Worm (Caenorhabditis elegans): ENCODE results near the gene Y15E3A.5.

Y15E3A.5 gene

DNA sequence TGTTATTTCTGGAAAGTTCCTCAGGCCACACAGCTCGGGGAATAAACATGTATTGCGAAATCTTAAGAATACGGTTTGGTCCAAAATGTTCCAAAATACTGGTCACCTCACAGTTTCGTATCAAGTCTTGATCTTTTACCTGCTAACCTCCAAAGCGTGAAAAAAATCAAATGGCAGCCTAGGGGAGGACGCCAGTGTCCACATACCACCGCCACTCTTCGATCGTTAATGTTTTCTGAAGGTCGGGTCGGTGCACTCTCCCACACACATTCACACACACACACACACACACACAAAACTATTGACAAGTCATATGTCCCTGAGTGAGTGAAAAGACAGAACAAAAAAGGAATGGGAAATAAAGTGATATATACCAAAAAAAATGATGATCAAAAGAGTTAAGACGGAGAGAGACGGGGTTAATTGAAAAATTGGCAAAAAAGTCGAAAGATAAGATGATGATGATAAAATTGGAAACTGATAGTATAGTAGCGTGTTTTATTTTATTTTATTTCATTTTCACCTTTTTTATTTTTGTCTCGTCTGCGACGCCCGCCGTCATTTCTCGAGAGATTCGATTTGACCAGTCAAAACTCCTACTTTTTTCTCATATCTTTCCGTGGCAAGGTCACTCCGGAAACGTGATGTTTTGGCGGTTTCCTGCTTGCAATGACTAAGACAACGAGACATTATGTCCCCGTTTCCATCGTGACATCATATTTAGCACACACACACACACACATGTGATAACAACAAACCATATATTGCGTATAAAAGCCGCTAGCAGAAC is at the start of gene Y15E3A.5:
Gene Y15E3A.5 (plus strand): TSS at position 752 of the 790 bp plus-strand sequence.
- TF ChIP-seq W03F9.2 (tag; optimal IDR thresholded peaks at IDR 0.05), result no peak
- no peak for TF ChIP-seq dao-5 (tag; optimal IDR thresholded peaks at IDR 0.05)
- no peak for TF ChIP-seq him-1 (tag; optimal IDR thresholded peaks at IDR 0.05)

DNA sequence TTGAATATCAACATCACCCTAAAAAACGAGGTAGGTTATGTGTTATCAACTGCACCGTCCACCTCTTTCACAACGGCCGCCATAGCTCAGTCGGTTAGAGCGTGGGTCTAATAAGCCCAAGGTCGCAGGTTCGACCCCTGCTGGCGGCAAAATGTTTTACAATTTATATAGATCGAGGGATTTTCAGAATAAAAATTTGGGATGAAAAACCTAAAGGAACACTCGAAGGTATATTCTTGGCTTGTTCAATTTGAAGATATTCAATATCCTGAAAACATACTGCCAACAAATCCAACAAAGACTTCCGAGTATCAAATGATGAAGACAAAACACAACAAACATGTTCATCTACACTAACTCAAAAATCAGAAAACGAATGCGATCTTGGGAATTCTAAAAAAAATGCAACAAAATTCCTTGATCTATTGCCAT is 42.9 kb upstream of the Y15E3A.5 start:
- TF ChIP-seq him-1 (tag; optimal IDR thresholded peaks at IDR 0.05), result peak; percentile 28
- no peak for TF ChIP-seq W03F9.2 (tag; optimal IDR thresholded peaks at IDR 0.05)
- peak; percentile 83 for TF ChIP-seq dao-5 (tag; optimal IDR thresholded peaks at IDR 0.05)

DNA sequence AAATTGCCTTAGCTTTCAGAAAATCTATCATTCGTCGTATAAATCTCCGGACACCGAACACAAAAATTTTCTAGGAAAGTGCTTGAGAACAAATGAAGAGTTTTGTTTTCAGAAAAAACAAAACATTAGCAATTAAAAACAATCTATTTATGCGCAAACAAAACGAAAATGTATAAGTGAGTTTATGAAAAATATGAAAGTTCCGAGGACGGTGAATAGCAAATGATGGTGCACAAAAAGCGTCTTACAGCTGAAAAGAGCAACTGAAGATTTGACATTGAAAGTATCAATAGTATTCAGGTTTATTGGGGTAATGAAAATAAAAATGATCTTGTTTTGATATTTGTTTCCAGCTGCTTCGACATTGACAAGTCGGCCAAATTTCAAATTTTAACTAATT is 40.4 kb upstream of the Y15E3A.5 start:
- TF ChIP-seq him-1 (tag; optimal IDR thresholded peaks at IDR 0.05) (no peak), W03F9.2 (tag; optimal IDR thresholded peaks at IDR 0.05) (no peak), dao-5 (tag; optimal IDR thresholded peaks at IDR 0.05) (no peak)

DNA sequence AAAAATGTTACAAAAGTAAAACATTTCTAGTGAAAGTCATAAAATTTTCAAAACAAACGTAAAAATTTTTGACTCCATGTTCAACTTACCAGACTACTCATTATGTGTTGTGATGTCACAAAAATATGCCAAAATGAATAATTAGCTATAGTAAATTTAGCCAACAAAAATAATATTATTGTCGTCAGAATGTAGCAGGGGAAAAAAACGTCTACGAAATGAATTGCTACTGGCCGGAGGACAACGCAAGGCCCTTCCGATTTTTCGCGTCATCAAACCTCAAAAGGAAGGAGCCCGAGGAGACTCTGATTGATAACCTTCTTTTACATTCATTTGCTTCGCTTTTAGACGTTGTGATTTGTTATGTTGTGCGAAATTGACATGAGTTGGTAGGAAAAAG is 37.5 kb upstream of the Y15E3A.5 start, which contains the start of gene ser-2:
Gene ser-2 (minus strand): TSS at position 101 of the 400 bp plus-strand sequence.
- TF ChIP-seq W03F9.2 (tag; optimal IDR thresholded peaks at IDR 0.05) (no peak), him-1 (tag; optimal IDR thresholded peaks at IDR 0.05) (no peak), dao-5 (tag; optimal IDR thresholded peaks at IDR 0.05) (no peak)

DNA sequence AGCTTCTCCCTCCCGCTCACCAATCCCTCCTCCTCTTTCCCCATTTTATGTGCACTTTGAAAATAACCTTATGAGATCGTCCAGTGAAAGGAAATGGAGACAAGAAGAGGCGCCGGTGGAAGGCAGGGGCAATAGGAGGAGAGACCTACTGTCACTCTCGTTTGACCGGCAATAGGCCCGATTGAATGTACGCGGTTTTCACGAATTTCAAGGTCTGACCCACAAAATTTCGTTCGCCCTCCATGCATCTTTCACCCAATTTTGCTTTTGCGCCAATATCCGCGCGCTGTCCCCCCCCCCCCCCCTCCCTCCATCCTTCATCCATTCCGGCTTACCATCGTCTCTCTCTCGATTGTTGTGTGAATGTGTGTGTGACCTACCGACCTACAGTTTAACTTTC is 32.7 kb upstream of the Y15E3A.5 start:
- TF ChIP-seq dao-5 (tag; optimal IDR thresholded peaks at IDR 0.05) (no peak), him-1 (tag; optimal IDR thresholded peaks at IDR 0.05) (no peak), W03F9.2 (tag; optimal IDR thresholded peaks at IDR 0.05) (no peak)

DNA sequence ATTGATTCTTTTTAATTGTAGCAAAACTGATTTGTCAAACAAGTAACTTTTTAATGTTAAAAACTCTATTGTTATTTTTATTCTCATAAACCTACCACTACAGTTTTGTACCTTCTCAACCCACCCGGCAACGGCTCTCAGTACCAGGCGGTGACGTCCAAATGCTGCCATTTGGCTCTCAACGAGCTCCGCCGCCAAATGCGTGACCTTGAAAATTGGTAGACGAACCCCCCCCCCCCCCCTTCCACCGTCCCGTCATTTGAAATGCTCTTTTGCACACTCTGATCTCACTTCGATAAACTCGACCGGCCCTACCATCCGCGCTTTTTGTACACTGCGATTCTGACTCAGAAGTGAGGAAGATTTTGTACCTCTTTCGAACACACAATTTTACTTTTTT is 31.7 kb upstream of the Y15E3A.5 start:
- TF ChIP-seq W03F9.2 (tag; optimal IDR thresholded peaks at IDR 0.05) (no peak), him-1 (tag; optimal IDR thresholded peaks at IDR 0.05) (no peak), dao-5 (tag; optimal IDR thresholded peaks at IDR 0.05) (no peak)

DNA sequence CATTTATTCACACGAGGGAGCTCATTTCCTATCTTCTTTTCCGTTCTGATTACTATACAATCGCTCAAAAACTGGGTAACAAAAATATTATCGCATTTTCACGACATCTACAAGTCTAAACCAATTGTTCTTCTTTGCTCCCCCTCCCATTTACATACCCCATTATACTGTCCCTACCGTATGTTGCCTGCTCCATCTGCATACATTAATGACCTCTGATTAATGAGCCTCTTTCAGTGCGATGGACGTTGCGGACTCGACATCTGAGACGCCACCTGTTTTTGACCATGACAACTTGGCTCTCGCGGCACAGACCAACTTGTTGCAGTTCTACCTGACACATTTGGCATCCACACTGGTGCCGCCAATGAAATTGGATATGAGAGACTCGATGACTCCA is 31.2 kb upstream of the Y15E3A.5 start, which contains the start of gene nhr-91:
Gene nhr-91 (plus strand): TSS at position 232 of the 400 bp plus-strand sequence.
- no peak for TF ChIP-seq him-1 (tag; optimal IDR thresholded peaks at IDR 0.05)
- TF ChIP-seq dao-5 (tag; optimal IDR thresholded peaks at IDR 0.05), result no peak
- no peak for TF ChIP-seq W03F9.2 (tag; optimal IDR thresholded peaks at IDR 0.05)

DNA sequence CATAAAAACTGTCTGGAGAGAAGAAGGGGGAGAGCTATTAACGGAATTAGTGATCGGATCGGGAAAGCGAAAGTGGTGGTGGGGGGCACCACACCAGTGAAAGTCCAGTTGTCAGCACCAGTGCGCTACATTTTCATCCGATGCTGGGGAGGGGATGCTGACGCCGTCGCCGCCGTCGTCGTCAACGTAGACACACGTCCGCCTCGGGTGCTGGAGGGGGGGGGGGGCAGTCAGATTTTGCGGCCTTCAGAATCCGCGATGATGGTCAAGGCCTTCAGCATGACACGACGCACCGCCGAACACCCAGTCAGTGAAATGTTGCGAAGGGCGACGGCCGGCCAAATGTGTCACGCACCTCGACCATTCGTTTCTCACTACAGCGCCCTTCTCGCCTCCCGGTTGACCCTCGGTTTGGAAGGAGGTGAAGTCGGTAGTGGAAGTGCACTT is 30.0 kb upstream of the Y15E3A.5 start:
- no peak for TF ChIP-seq W03F9.2 (tag; optimal IDR thresholded peaks at IDR 0.05)
- TF ChIP-seq dao-5 (tag; optimal IDR thresholded peaks at IDR 0.05), result no peak
- TF ChIP-seq him-1 (tag; optimal IDR thresholded peaks at IDR 0.05), result no peak

DNA sequence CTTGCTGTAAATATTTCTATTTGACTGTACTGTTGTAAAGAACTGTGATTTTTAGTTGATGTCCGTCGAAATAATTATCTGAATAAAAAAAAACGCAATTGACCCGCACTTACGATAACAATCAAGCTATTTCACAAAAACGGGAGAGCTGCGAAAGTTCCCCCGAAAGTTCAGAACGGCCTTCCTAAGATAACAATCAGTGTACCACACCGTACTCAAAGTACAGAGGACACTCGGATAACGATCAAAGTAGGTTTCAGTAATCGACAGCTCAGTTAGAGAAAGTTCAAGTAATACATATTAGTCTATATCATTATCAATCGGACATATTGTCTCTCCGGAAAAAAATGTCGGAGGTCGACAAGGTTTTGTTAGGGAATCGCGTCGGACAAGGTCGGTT is 29.4 kb upstream of the Y15E3A.5 start:
- no peak for TF ChIP-seq him-1 (tag; optimal IDR thresholded peaks at IDR 0.05)
- no peak for TF ChIP-seq dao-5 (tag; optimal IDR thresholded peaks at IDR 0.05)
- TF ChIP-seq W03F9.2 (tag; optimal IDR thresholded peaks at IDR 0.05), result no peak

DNA sequence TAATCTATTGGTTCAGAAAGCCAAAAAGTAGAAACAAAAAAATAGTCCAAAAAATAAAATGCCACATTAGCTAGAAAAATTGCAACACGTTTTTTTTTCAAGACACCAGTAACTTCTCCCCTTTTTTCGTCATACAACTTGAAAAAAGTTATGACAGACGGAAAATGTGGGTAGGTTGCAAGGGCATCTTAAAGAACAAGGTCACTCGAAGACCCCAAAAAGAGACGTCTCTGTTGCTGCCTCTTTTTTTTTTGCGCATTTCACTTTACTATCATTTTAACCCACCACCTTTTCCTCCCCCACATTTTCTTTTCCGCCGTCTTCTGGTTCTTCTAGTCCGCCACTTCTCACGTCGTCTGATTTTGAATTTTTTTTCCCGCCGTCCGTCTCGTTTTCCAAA is 28.3 kb upstream of the Y15E3A.5 start:
- TF ChIP-seq dao-5 (tag; optimal IDR thresholded peaks at IDR 0.05) (no peak), W03F9.2 (tag; optimal IDR thresholded peaks at IDR 0.05) (no peak)

DNA sequence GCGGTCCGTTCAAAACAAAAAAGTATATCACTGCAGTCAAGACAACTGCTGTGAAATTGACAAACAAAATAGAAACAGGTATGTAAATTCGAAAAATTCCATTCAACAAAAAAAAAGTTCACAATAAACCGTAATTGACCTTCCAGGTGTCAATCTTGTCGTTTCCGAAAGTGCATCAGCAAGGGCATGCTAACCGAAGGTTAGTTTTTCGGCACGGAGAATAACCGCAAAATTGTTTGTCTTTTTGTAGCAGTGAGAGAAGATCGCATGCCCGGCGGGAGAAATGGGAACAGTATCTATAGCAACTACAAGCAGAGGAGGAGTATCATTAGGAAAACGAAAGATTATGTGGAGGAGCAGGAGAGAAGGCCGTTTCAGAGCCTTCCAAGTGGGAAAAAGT is 27.7 kb upstream of the Y15E3A.5 start:
- TF ChIP-seq dao-5 (tag; optimal IDR thresholded peaks at IDR 0.05) (no peak), him-1 (tag; optimal IDR thresholded peaks at IDR 0.05) (no peak), W03F9.2 (tag; optimal IDR thresholded peaks at IDR 0.05) (no peak)

DNA sequence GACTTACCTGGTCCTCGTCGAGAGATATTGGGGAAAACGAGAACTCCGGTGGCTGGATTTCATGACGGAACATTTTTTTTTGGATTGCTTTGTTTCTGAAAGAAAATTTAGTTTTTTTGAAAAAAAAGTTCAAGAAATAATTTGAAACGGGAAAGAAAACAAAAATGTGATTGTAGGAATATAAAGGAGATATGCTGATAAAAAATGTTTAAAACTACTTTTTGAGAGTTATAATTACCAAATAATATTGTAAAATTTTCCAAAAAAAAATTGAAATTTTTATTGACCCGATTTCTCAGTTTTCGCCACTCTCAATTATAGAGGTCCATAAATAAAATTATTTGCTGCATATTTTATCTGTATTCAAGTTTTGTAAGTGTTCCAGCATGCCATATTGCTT is 23.2 kb upstream of the Y15E3A.5 start, which contains the start of gene glb-28:
Gene glb-28 (minus strand): TSS at position 101 of the 400 bp plus-strand sequence.
- TF ChIP-seq W03F9.2 (tag; optimal IDR thresholded peaks at IDR 0.05) (no peak), him-1 (tag; optimal IDR thresholded peaks at IDR 0.05) (no peak), dao-5 (tag; optimal IDR thresholded peaks at IDR 0.05) (no peak)

DNA sequence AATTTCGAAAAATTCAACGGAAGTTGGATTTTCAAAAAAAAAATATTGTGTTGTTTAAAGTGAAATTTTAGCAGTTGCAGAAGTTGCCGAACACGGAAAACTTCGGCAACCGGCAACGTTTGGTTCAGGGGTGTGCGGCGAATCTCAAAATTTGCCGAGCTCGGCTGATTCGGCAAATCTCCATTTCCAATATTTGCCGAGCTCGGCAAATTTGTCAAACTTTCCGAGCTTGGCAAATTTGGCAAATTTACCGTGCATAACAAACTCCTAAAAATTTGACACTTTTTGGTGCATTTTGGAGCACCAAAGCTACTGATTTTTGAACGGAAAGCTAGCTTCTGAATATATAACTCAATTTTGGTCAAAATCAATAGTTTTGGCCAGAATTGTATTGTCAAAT is 19.1 kb upstream of the Y15E3A.5 start:
- TF ChIP-seq him-1 (tag; optimal IDR thresholded peaks at IDR 0.05) (no peak), W03F9.2 (tag; optimal IDR thresholded peaks at IDR 0.05) (no peak), dao-5 (tag; optimal IDR thresholded peaks at IDR 0.05) (no peak)

DNA sequence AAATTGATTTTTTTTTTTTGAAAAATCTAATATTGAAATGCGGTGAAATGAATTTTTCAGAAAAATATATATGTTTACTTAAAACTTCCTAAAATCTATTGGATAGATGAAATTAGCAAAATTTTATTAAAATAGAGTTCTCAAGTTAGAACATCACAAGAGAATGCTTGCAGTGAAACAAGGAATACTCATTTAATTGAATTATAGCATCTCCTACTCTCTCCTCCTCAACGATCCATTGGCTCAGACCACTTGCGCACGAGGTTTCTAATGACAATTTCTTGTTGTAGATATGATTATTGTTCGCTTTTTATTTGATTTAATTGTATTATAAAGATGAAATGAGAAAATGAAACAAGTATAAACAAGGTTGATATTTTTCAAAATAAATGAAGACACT is 18.6 kb upstream of the Y15E3A.5 start:
- no peak for TF ChIP-seq W03F9.2 (tag; optimal IDR thresholded peaks at IDR 0.05)
- no peak for TF ChIP-seq him-1 (tag; optimal IDR thresholded peaks at IDR 0.05)
- TF ChIP-seq dao-5 (tag; optimal IDR thresholded peaks at IDR 0.05), result no peak

DNA sequence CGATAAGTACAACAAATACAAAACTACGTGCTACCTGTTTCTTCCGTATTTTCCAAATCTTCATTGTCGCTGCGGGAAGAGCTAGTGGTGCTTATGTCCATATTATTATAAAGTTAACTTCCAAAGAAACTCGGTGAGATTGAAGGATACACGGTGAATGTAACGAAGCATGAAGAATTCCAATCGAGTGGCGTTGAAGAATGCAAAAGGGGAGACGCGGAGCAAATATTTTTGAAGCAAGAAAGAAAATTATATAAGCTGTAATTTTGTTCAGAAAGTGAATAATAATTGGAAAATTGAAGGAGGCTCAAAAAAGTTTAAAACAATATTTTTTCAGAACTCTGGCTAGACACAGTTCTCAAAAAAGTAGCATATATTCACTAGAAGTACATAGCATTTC is 14.6 kb upstream of the Y15E3A.5 start, which contains the start of gene Y15E3A.3:
Gene Y15E3A.3 (minus strand): TSS at position 101 of the 400 bp plus-strand sequence.
- no peak for TF ChIP-seq W03F9.2 (tag; optimal IDR thresholded peaks at IDR 0.05)
- no peak for TF ChIP-seq him-1 (tag; optimal IDR thresholded peaks at IDR 0.05)
- no peak for TF ChIP-seq dao-5 (tag; optimal IDR thresholded peaks at IDR 0.05)

Measured in whole organism, L4/young adult.